Fruit fly (Drosophila melanogaster) whole organism, embryonic: Measurements from ENCODE around the gene ago.
A peak's percentile ranks its signal among the peaks of the same experiment; 100 is the strongest.

Experiments used
- ATbp ChIP-seq: fragments of 200-800 bp; sonication (Bioruptor generic); optimal IDR thresholded peaks from 2 replicates; lab custom pipeline; 2017; ENCODE audit warnings: missing biosample characterization, mild to moderate bottlenecking, missing genetic modification characterization, missing genetic modification reagents
- Aef1 ChIP-seq: fragments of 200-800 bp; sonication (Bioruptor generic); IDR thresholded peaks from 3 replicates; pipeline ENCODE4 v1.3.6; 2022; ENCODE audit warnings: missing biosample characterization, missing genetic modification characterization
- Atf6 ChIP-seq: fragments of 200-800 bp; sonication (Bioruptor generic); IDR thresholded peaks from 2 replicates; pipeline ENCODE4 v1.3.6; 2022; ENCODE audit warnings: missing biosample characterization, missing genetic modification characterization
- BtbVII ChIP-seq: fragments of 200-800 bp; sonication (Bioruptor generic); optimal IDR thresholded peaks from 3 replicates; lab custom pipeline; 2017; ENCODE audit warnings: missing biosample characterization, mild to moderate bottlenecking, missing genetic modification characterization
- CG12071 ChIP-seq: fragments of 200-800 bp; sonication (Bioruptor generic); optimal IDR thresholded peaks from 3 replicates; lab custom pipeline; 2018; ENCODE audit warnings: missing biosample characterization, mild to moderate bottlenecking, missing genetic modification characterization
- CG13123 ChIP-seq: fragments of 200-800 bp; sonication (Bioruptor generic); optimal IDR thresholded peaks from 2 replicates; lab custom pipeline; 2016; ENCODE audit warnings: missing biosample characterization, missing genetic modification characterization
- CG14050 ChIP-seq: fragments of 200-800 bp; sonication (Bioruptor generic); IDR thresholded peaks from 3 replicates; pipeline ENCODE4 v1.3.6; 2022; ENCODE audit warnings: missing biosample characterization, missing genetic modification characterization
- CG14441 ChIP-seq: fragments of 200-800 bp; sonication (Bioruptor generic); IDR thresholded peaks from 2 replicates; pipeline ENCODE4 v1.3.6; 2022; ENCODE audit warnings: missing biosample characterization, missing genetic modification characterization
- CG14667 ChIP-seq: fragments of 200-800 bp; sonication (Bioruptor generic); IDR thresholded peaks from 2 replicates; pipeline ENCODE4 v1.3.6; 2022; ENCODE audit warnings: missing biosample characterization, missing genetic modification characterization
- CG1602 ChIP-seq: fragments of 200-800 bp; sonication (Bioruptor generic); optimal IDR thresholded peaks from 3 replicates; lab custom pipeline; 2016; ENCODE audit warnings: missing biosample characterization, missing genetic modification characterization
- CG1603 ChIP-seq: fragments of 200-800 bp; sonication (Bioruptor generic); optimal IDR thresholded peaks from 2 replicates; lab custom pipeline; 2019; ENCODE audit warnings: missing biosample characterization, mild to moderate bottlenecking, missing genetic modification characterization, moderate library complexity
- CG2116 ChIP-seq: fragments of 200-800 bp; sonication (Bioruptor generic); optimal IDR thresholded peaks from 3 replicates; lab custom pipeline; 2018; ENCODE audit warnings: missing biosample characterization, mild to moderate bottlenecking, missing genetic modification characterization
- CG3163 ChIP-seq: fragments of 200-800 bp; sonication (Bioruptor generic); optimal IDR thresholded peaks from 3 replicates; lab custom pipeline; 2016; ENCODE audit warnings: missing biosample characterization, missing genetic modification characterization
- CG34376 ChIP-seq: fragments of 200-800 bp; sonication (Bioruptor generic); optimal IDR thresholded peaks from 2 replicates; lab custom pipeline; 2018; ENCODE audit warnings: missing biosample characterization, mild to moderate bottlenecking, missing genetic modification characterization
- CG3847 ChIP-seq: fragments of 200-800 bp; sonication (Bioruptor generic); IDR thresholded peaks from 2 replicates; pipeline ENCODE4 v1.3.6; 2022; ENCODE audit warnings: missing biosample characterization, missing genetic modification characterization
- CG43689 ChIP-seq: fragments of 200-800 bp; sonication (Bioruptor generic); IDR thresholded peaks from 2 replicates; pipeline ENCODE4 v1.3.6; 2022; ENCODE audit warnings: missing biosample characterization, missing genetic modification characterization
- CG8290 ChIP-seq, 3 experiments: fragments of 200-800 bp; sonication (Bioruptor generic); optimal IDR thresholded peaks; 2 replicates each; lab custom pipeline; 2016 to 2019; ENCODE audit warnings: missing biosample characterization in 3 of 3, missing genetic modification characterization in 3 of 3, mild to moderate bottlenecking in 2 of 3, moderate library complexity in 1 of 3
- CG8944 ChIP-seq: fragments of 200-800 bp; sonication (Bioruptor generic); optimal IDR thresholded peaks from 3 replicates; lab custom pipeline; 2016; ENCODE audit warnings: missing biosample characterization, missing genetic modification characterization
- CG9817 ChIP-seq: fragments of 200-800 bp; sonication (Bioruptor generic); optimal IDR thresholded peaks from 2 replicates; lab custom pipeline; 2018; ENCODE audit warnings: missing biosample characterization, mild to moderate bottlenecking, missing genetic modification characterization, moderate library complexity
- CG9932 ChIP-seq: fragments of 200-800 bp; sonication (Bioruptor generic); IDR thresholded peaks from 2 replicates; pipeline ENCODE4 v1.3.6; 2022; ENCODE audit warnings: missing biosample characterization, missing genetic modification characterization
- Deaf1 ChIP-seq: fragments of 200-800 bp; optimal IDR thresholded peaks from 3 replicates; lab custom pipeline; 2019; ENCODE audit warnings: missing biosample characterization, mild to moderate bottlenecking, missing genetic modification characterization, moderate library complexity
- H15 ChIP-seq: fragments of 200-800 bp; sonication (Bioruptor generic); IDR thresholded peaks from 3 replicates; pipeline ENCODE4 v1.3.6; 2022; ENCODE audit warnings: missing biosample characterization, missing genetic modification characterization
- HLH3B ChIP-seq: fragments of 200-800 bp; sonication (Bioruptor generic); IDR thresholded peaks from 2 replicates; pipeline ENCODE4 v1.3.6; 2022; ENCODE audit warnings: missing biosample characterization, missing genetic modification characterization
- Kr ChIP-seq: fragments of 200-800 bp; sonication (Bioruptor generic); optimal IDR thresholded peaks from 2 replicates; lab custom pipeline; 2017; ENCODE audit warnings: missing biosample characterization, mild to moderate bottlenecking, missing genetic modification characterization
- MESR4 ChIP-seq: fragments of 200-800 bp; sonication (Bioruptor generic); optimal IDR thresholded peaks from 2 replicates; lab custom pipeline; 2018; ENCODE audit warnings: missing biosample characterization, mild to moderate bottlenecking, missing genetic modification characterization, moderate library complexity
- Med ChIP-seq: fragments of 200-800 bp; sonication (Bioruptor generic); peaks from one replicate; lab custom pipeline; 2016; ENCODE audit warnings: missing biosample characterization, missing genetic modification characterization, mild to moderate bottlenecking, inconsistent platforms, moderate library complexity
- Nf-YA ChIP-seq: fragments of 200-800 bp; sonication (Bioruptor generic); IDR thresholded peaks from 2 replicates; pipeline ENCODE4 v1.3.6; 2022; ENCODE audit warnings: missing biosample characterization, missing genetic modification characterization
- Oaz ChIP-seq: fragments of 200-800 bp; sonication (Bioruptor generic); IDR thresholded peaks from 2 replicates; pipeline ENCODE4 v1.3.6; 2022; ENCODE audit warnings: missing biosample characterization, missing genetic modification characterization
- Scr ChIP-seq: fragments of 200-800 bp; sonication (Bioruptor generic); IDR thresholded peaks from 2 replicates; pipeline ENCODE4 v1.3.6; 2022; ENCODE audit warnings: missing biosample characterization, missing genetic modification characterization; ENCODE audit not compliant: partially characterized antibody
- Side ChIP-seq: fragments of 200-800 bp; sonication (Bioruptor generic); optimal IDR thresholded peaks from 2 replicates; lab custom pipeline; 2016; ENCODE audit warnings: missing biosample characterization, missing genetic modification characterization
- Sox100B ChIP-seq: fragments of 200-800 bp; sonication (Bioruptor generic); optimal IDR thresholded peaks from 3 replicates; lab custom pipeline; 2018; ENCODE audit warnings: missing biosample characterization, mild to moderate bottlenecking, missing genetic modification characterization
- Taf1 ChIP-seq: fragments of 200-800 bp; sonication (Bioruptor generic); IDR thresholded peaks from 2 replicates; pipeline ENCODE4 v1.3.6; 2022; ENCODE audit warnings: missing biosample characterization, missing genetic modification characterization
- aop ChIP-seq: fragments of 200-800 bp; sonication (Bioruptor generic); IDR thresholded peaks from 2 replicates; pipeline ENCODE4 v1.3.6; 2022; ENCODE audit warnings: missing biosample characterization, missing genetic modification characterization
- cato ChIP-seq: fragments of 200-800 bp; sonication (Bioruptor generic); optimal IDR thresholded peaks from 2 replicates; lab custom pipeline; 2016; ENCODE audit warnings: missing biosample characterization, missing genetic modification characterization, borderline replicate concordance
- caup ChIP-seq: fragments of 200-800 bp; sonication (Bioruptor generic); optimal IDR thresholded peaks from 3 replicates; lab custom pipeline; 2017; ENCODE audit warnings: missing biosample characterization, mild to moderate bottlenecking, missing genetic modification characterization, moderate library complexity; ENCODE audit not compliant: severe bottlenecking
- chm ChIP-seq: fragments of 200-800 bp; sonication (Bioruptor generic); IDR thresholded peaks from 2 replicates; pipeline ENCODE4 v1.3.6; 2022; ENCODE audit warnings: missing biosample characterization, missing genetic modification characterization
- dm ChIP-seq: fragments of 200-800 bp; sonication (Bioruptor generic); optimal IDR thresholded peaks from 3 replicates; lab custom pipeline; 2016; ENCODE audit warnings: missing biosample characterization, missing genetic modification characterization
- dmrt99B ChIP-seq: fragments of 200-800 bp; sonication (Bioruptor generic); optimal IDR thresholded peaks from 2 replicates; lab custom pipeline; 2018; ENCODE audit warnings: missing biosample characterization, mild to moderate bottlenecking, missing genetic modification characterization, moderate library complexity
- esg ChIP-seq: fragments of 200-800 bp; sonication (Bioruptor generic); conservative IDR thresholded peaks from 2 replicates; pipeline ENCODE4 v1.3.6; 2022; ENCODE audit warnings: missing biosample characterization, missing genetic modification characterization
- ham ChIP-seq: fragments of 200-800 bp; sonication (Bioruptor generic); IDR thresholded peaks from 2 replicates; pipeline ENCODE4 v1.3.6; 2022; ENCODE audit warnings: missing biosample characterization, missing genetic modification characterization
- hbn ChIP-seq: fragments of 200-800 bp; sonication (Bioruptor generic); IDR thresholded peaks from 2 replicates; pipeline ENCODE4 v1.3.6; 2022; ENCODE audit warnings: missing biosample characterization, missing genetic modification characterization; ENCODE audit not compliant: partially characterized antibody
- hkb ChIP-seq, 2 experiments: fragments of 200-800 bp in 1 of 2; fragments of >200 bp in 1 of 2; sonication (Bioruptor generic) in 1 of 2; IDR thresholded peaks in 1 of 2; optimal IDR thresholded peaks in 1 of 2; 2 replicates each; pipeline versions ENCODE4 v1.3.6 to Lab custom; 2017 to 2022; ENCODE audit warnings: missing biosample characterization in 1 of 2, missing genetic modification characterization in 1 of 2
- kay ChIP-seq: fragments of 200-800 bp; sonication (Bioruptor generic); optimal IDR thresholded peaks from 2 replicates; lab custom pipeline; 2016; ENCODE audit warnings: missing biosample characterization, missing genetic modification characterization
- ken ChIP-seq: fragments of 200-800 bp; sonication (Bioruptor generic); IDR thresholded peaks from 3 replicates; pipeline ENCODE4 v1.3.6; 2022; ENCODE audit warnings: missing biosample characterization, missing genetic modification characterization
- pros ChIP-seq: fragments of 200-800 bp; sonication (Bioruptor generic); optimal IDR thresholded peaks from 3 replicates; lab custom pipeline; 2019; ENCODE audit warnings: missing biosample characterization, mild to moderate bottlenecking, missing genetic modification characterization, moderate library complexity
- pzg ChIP-seq: fragments of 200-800 bp; sonication (Bioruptor generic); optimal IDR thresholded peaks from 3 replicates; lab custom pipeline; 2018; ENCODE audit warnings: missing biosample characterization, mild to moderate bottlenecking, missing genetic modification characterization, moderate library complexity
- ro ChIP-seq: fragments of 200-800 bp; sonication (Bioruptor generic); IDR thresholded peaks from 2 replicates; pipeline ENCODE4 v1.3.6; 2022; ENCODE audit warnings: missing biosample characterization, missing genetic modification characterization
- sim ChIP-seq: fragments of 200-800 bp; sonication (Bioruptor generic); IDR thresholded peaks from 2 replicates; pipeline ENCODE4 v1.3.6; 2022; ENCODE audit warnings: missing biosample characterization, missing genetic modification characterization
- stc ChIP-seq: fragments of 200-800 bp; sonication (Bioruptor generic); IDR thresholded peaks from 2 replicates; pipeline ENCODE4 v1.3.6; 2022; ENCODE audit warnings: missing biosample characterization, missing genetic modification characterization
- trh ChIP-seq: fragments of 200-800 bp; sonication (Bioruptor generic); optimal IDR thresholded peaks from 2 replicates; lab custom pipeline; 2016; ENCODE audit warnings: missing biosample characterization, missing genetic modification characterization
- wdn ChIP-seq: fragments of 200-800 bp; sonication (Bioruptor generic); IDR thresholded peaks from 2 replicates; pipeline ENCODE4 v1.3.6; 2022; ENCODE audit warnings: missing biosample characterization, missing genetic modification characterization
- yki ChIP-seq: fragments of >200 bp; optimal IDR thresholded peaks from 3 replicates; lab custom pipeline; 2018

The ago gene

dm6 chr3L:4282627-4283026, 28.5 kb upstream of the ago start, which contains the start of gene CG11583 (continued):
- no peak for TF ChIP-seq cato (GFP tag; lab: Kevin White, UChicago)
- TF ChIP-seq esg: no peak
- TF ChIP-seq Oaz (GFP tag; lab: Robert Waterston, UW): no peak
- peak; percentile 83 for TF ChIP-seq MESR4 (GFP tag; lab: Kevin White, UChicago)
- no peak for TF ChIP-seq Taf1 (GFP tag; lab: Robert Waterston, UW)
- no peak for TF ChIP-seq CG14050 (GFP tag; lab: Robert Waterston, UW)
- TF ChIP-seq Deaf1 (tag; lab: Kevin White, UChicago): no peak
- TF ChIP-seq CG8290 (GFP tag; optimal IDR thresholded peaks at IDR 0.05; lab: Kevin White, UChicago): no peak
- no peak for TF ChIP-seq CG8290 (tag; optimal IDR thresholded peaks at IDR 0.05; lab: Kevin White, UChicago)
- peak; percentile 14 for TF ChIP-seq CG1602 (GFP tag; lab: Kevin White, UChicago)
- TF ChIP-seq CG3847 (GFP tag; lab: Robert Waterston, UW): peak; percentile 68
- TF ChIP-seq CG3163: peak; percentile 17
- TF ChIP-seq aop (GFP tag; lab: Robert Waterston, UW): no peak
- no peak for TF ChIP-seq Nf-YA
- TF ChIP-seq CG14441 (GFP tag; lab: Robert Waterston, UW): no peak
- TF ChIP-seq hkb (optimal IDR thresholded peaks at IDR 0.05; lab: Kevin White, UChicago): no peak
- peak; percentile 16; the same call in 1 of the 2 replicates for TF ChIP-seq hkb (GFP tag; IDR thresholded peaks at IDR 0.05; lab: Robert Waterston, UW)
- peak; percentile 55 for TF ChIP-seq Side (GFP tag; lab: Kevin White, UChicago)
- TF ChIP-seq Kr (GFP tag; lab: Kevin White, UChicago): no peak
- no peak for TF ChIP-seq ken (GFP tag; lab: Robert Waterston, UW)
- no peak for TF ChIP-seq CG13123 (GFP tag; lab: Kevin White, UChicago)
- no peak for TF ChIP-seq pros (GFP tag; lab: Kevin White, UChicago)
- peak; percentile 64 for TF ChIP-seq CG1603
- no peak for TF ChIP-seq CG14667 (GFP tag; lab: Robert Waterston, UW)
- no peak for TF ChIP-seq kay
- TF ChIP-seq sim: no peak
- no peak for TF ChIP-seq CG12071
- peak; percentile 23 for TF ChIP-seq CG2116 (GFP tag; lab: Kevin White, UChicago)
- TF ChIP-seq CG9932 (GFP tag; lab: Robert Waterston, UW): peak; percentile 61
- no peak for TF ChIP-seq trh (GFP tag; lab: Kevin White, UChicago)
- TF ChIP-seq Sox100B (GFP tag; lab: Kevin White, UChicago): no peak
- TF ChIP-seq CG8944 (GFP tag; lab: Kevin White, UChicago): peak; percentile 45
- TF ChIP-seq Aef1: no peak
- TF ChIP-seq Scr (GFP tag; lab: Robert Waterston, UW): peak; percentile 40; the same call in 1 of the 2 replicates
- peak; percentile 93 for TF ChIP-seq Med
- no peak for TF ChIP-seq dmrt99B (tag; lab: Kevin White, UChicago)
- no peak for TF ChIP-seq HLH3B
- TF ChIP-seq caup: no peak
- TF ChIP-seq chm (GFP tag; lab: Robert Waterston, UW): no peak
- TF ChIP-seq dm (GFP tag; lab: Kevin White, UChicago): peak; percentile 99
- no peak for TF ChIP-seq ATbp
- no peak for TF ChIP-seq CG9817
- no peak for TF ChIP-seq CG34376
- TF ChIP-seq BtbVII (GFP tag; lab: Kevin White, UChicago): peak; percentile 5
- no peak for TF ChIP-seq hbn
- TF ChIP-seq CG43689: no peak
- peak; percentile 76 for TF ChIP-seq pzg (GFP tag; lab: Kevin White, UChicago)
- no peak for TF ChIP-seq ro (GFP tag; lab: Robert Waterston, UW)
- TF ChIP-seq yki (lab: Kevin White, UChicago): no peak
- no peak for TF ChIP-seq wdn
- no peak for TF ChIP-seq Atf6
- no peak for TF ChIP-seq stc (GFP tag; lab: Robert Waterston, UW)
- no peak for TF ChIP-seq ham (GFP tag; lab: Robert Waterston, UW)
- TF ChIP-seq H15 (GFP tag; lab: Robert Waterston, UW): no peak
